Fruit fly (Drosophila melanogaster) whole organism, adult: Measurements from ENCODE around the gene CG13359.

Source experiments
- Crg-1 ChIP-seq: fragments of 200-800 bp; sonication (Bioruptor generic); optimal IDR thresholded peaks from 2 replicates; lab custom pipeline; 2016; ENCODE audit warnings: missing biosample characterization, missing genetic modification characterization
- pad ChIP-seq: fragments of 200-800 bp; sonication (Bioruptor generic); optimal IDR thresholded peaks from 3 replicates; lab custom pipeline; 2017; ENCODE audit warnings: missing biosample characterization, missing genetic modification characterization, mild to moderate bottlenecking, moderate library complexity, missing genetic modification reagents
- toe ChIP-seq: fragments of 200-800 bp; sonication (Bioruptor generic); optimal IDR thresholded peaks from 2 replicates; lab custom pipeline; 2016; ENCODE audit warnings: missing biosample characterization, missing genetic modification characterization

dm6 chrX:771431-772064 lies 31.7 kb downstream of the CG13359 start:
- TF ChIP-seq Crg-1 (no peak), pad (GFP tag; lab: Kevin White, UChicago) (no peak), toe (GFP tag; lab: Kevin White, UChicago) (no peak)
